Fruit fly (Drosophila melanogaster) whole organism, embryonic: ENCODE data around the gene ath.

Experiments used
- B-H2 ChIP-seq: fragments of 200-800 bp; sonication (Bioruptor generic); optimal IDR thresholded peaks from 2 replicates; lab custom pipeline; 2018; ENCODE audit warnings: missing biosample characterization, mild to moderate bottlenecking, missing genetic modification characterization
- CG10147 ChIP-seq: fragments of 200-800 bp; sonication (Bioruptor generic); optimal IDR thresholded peaks from 2 replicates; lab custom pipeline; 2019; ENCODE audit warnings: missing biosample characterization, mild to moderate bottlenecking, missing genetic modification characterization, moderate library complexity
- CG10209 ChIP-seq: fragments of 200-800 bp; sonication (Bioruptor generic); optimal IDR thresholded peaks from 3 replicates; lab custom pipeline; 2017; ENCODE audit warnings: missing biosample characterization, mild to moderate bottlenecking, missing genetic modification characterization, missing genetic modification reagents
- CG11560 ChIP-seq: fragments of 200-800 bp; sonication (Bioruptor generic); IDR thresholded peaks from 3 replicates; pipeline ENCODE4 v1.3.6; 2022; ENCODE audit warnings: missing biosample characterization, missing genetic modification characterization
- CG12219 ChIP-seq: fragments of 200-800 bp; sonication (Bioruptor generic); optimal IDR thresholded peaks from 3 replicates; lab custom pipeline; 2018; ENCODE audit warnings: missing biosample characterization, mild to moderate bottlenecking, missing genetic modification characterization
- CG14014 ChIP-seq: fragments of 200-800 bp; sonication (Bioruptor generic); IDR thresholded peaks from 2 replicates; pipeline ENCODE4 v1.3.6; 2022; ENCODE audit warnings: missing biosample characterization, missing genetic modification characterization
- CG16779 ChIP-seq: fragments of 200-800 bp; sonication (Bioruptor generic); IDR thresholded peaks from 2 replicates; pipeline ENCODE4 v1.3.6; 2022; ENCODE audit warnings: missing biosample characterization, missing genetic modification characterization
- CG16813 ChIP-seq: fragments of 200-800 bp; sonication (Bioruptor generic); IDR thresholded peaks from 3 replicates; pipeline ENCODE4 v1.3.6; 2022; ENCODE audit warnings: missing biosample characterization, missing genetic modification characterization; ENCODE audit not compliant: partially characterized antibody
- CG17802 ChIP-seq: fragments of 200-800 bp; sonication (Bioruptor generic); optimal IDR thresholded peaks from 2 replicates; lab custom pipeline; 2018; ENCODE audit warnings: missing biosample characterization, mild to moderate bottlenecking, missing genetic modification characterization, moderate library complexity
- CG18262 ChIP-seq: fragments of 200-800 bp; optimal IDR thresholded peaks from 3 replicates; lab custom pipeline; 2019; ENCODE audit warnings: missing biosample characterization, mild to moderate bottlenecking, missing genetic modification characterization, moderate library complexity
- CG18764 ChIP-seq: fragments of 200-800 bp; sonication (Bioruptor generic); optimal IDR thresholded peaks from 3 replicates; lab custom pipeline; 2016; ENCODE audit warnings: missing biosample characterization, missing genetic modification characterization
- CG2875 ChIP-seq: fragments of 200-800 bp; sonication (Bioruptor generic); optimal IDR thresholded peaks from 2 replicates; lab custom pipeline; 2017; ENCODE audit warnings: missing biosample characterization, mild to moderate bottlenecking, missing genetic modification characterization, missing genetic modification reagents
- CG3726 ChIP-seq: fragments of 200-800 bp; sonication (Bioruptor generic); IDR thresholded peaks from 3 replicates; pipeline ENCODE4, ENCODE4 v1.3.6; 2022; ENCODE audit warnings: missing biosample characterization, missing genetic modification characterization
- CG3847 ChIP-seq: fragments of 200-800 bp; sonication (Bioruptor generic); IDR thresholded peaks from 2 replicates; pipeline ENCODE4 v1.3.6; 2022; ENCODE audit warnings: missing biosample characterization, missing genetic modification characterization
- CG4424 ChIP-seq: fragments of 200-800 bp; sonication (Bioruptor generic); optimal IDR thresholded peaks from 3 replicates; lab custom pipeline; 2016; ENCODE audit warnings: missing biosample characterization, missing genetic modification characterization
- CG5180 ChIP-seq: fragments of 200-800 bp; sonication (Bioruptor generic); optimal IDR thresholded peaks from 3 replicates; lab custom pipeline; 2017; ENCODE audit warnings: missing biosample characterization, missing genetic modification characterization, mild to moderate bottlenecking, moderate library complexity, missing genetic modification reagents
- CG6854 ChIP-seq: fragments of 200-800 bp; sonication (Bioruptor generic); optimal IDR thresholded peaks from 3 replicates; lab custom pipeline; 2017; ENCODE audit warnings: missing biosample characterization, mild to moderate bottlenecking, missing genetic modification characterization
- CG8290 ChIP-seq, 3 experiments: fragments of 200-800 bp; sonication (Bioruptor generic); optimal IDR thresholded peaks; 2 replicates each; lab custom pipeline; 2016 to 2019; ENCODE audit warnings: missing biosample characterization in 3 of 3, missing genetic modification characterization in 3 of 3, mild to moderate bottlenecking in 2 of 3, moderate library complexity in 1 of 3
- CG9609 ChIP-seq: fragments of 200-800 bp; sonication (Bioruptor generic); optimal IDR thresholded peaks from 3 replicates; lab custom pipeline; 2016; ENCODE audit warnings: missing biosample characterization, missing genetic modification characterization
- Doc2 ChIP-seq: fragments of 200-800 bp; sonication (Bioruptor generic); IDR thresholded peaks from 2 replicates; pipeline ENCODE4 v1.3.6; 2022; ENCODE audit warnings: missing biosample characterization, missing genetic modification characterization
- Doc3 ChIP-seq: fragments of 200-800 bp; sonication (Bioruptor generic); IDR thresholded peaks from 3 replicates; pipeline ENCODE4 v1.3.6; 2022; ENCODE audit warnings: missing biosample characterization, missing genetic modification characterization; ENCODE audit not compliant: partially characterized antibody
- Hr3 ChIP-seq: fragments of 200-800 bp; sonication (Bioruptor generic); optimal IDR thresholded peaks from 3 replicates; lab custom pipeline; 2016; ENCODE audit warnings: missing biosample characterization, missing genetic modification characterization
- MTF-1 ChIP-seq: fragments of 200-800 bp; sonication (Bioruptor generic); optimal IDR thresholded peaks from 2 replicates; lab custom pipeline; 2018; ENCODE audit warnings: missing biosample characterization, mild to moderate bottlenecking, missing genetic modification characterization, borderline replicate concordance
- Mes4 ChIP-seq: fragments of 200-800 bp; sonication (Bioruptor generic); optimal IDR thresholded peaks from 2 replicates; lab custom pipeline; 2016; ENCODE audit warnings: missing biosample characterization, missing genetic modification characterization
- Myb ChIP-seq: fragments of 200-800 bp; sonication (Bioruptor generic); optimal IDR thresholded peaks from 2 replicates; lab custom pipeline; 2016; ENCODE audit warnings: missing biosample characterization, missing genetic modification characterization
- NC2α ChIP-seq: fragments of 200-800 bp; sonication (Bioruptor generic); optimal IDR thresholded peaks from 2 replicates; lab custom pipeline; 2016; ENCODE audit warnings: missing biosample characterization, missing genetic modification characterization
- Neu2 ChIP-seq: fragments of 200-800 bp; sonication (Bioruptor generic); optimal IDR thresholded peaks from 3 replicates; lab custom pipeline; 2016; ENCODE audit warnings: missing biosample characterization, missing genetic modification characterization, borderline replicate concordance
- Opbp ChIP-seq: fragments of 200-800 bp; sonication (Bioruptor generic); IDR thresholded peaks from 3 replicates; pipeline ENCODE4 v1.3.6; 2022; ENCODE audit warnings: missing biosample characterization, missing genetic modification characterization; ENCODE audit not compliant: partially characterized antibody
- Scr ChIP-seq: fragments of 200-800 bp; sonication (Bioruptor generic); IDR thresholded peaks from 2 replicates; pipeline ENCODE4 v1.3.6; 2022; ENCODE audit warnings: missing biosample characterization, missing genetic modification characterization; ENCODE audit not compliant: partially characterized antibody
- Six4 ChIP-seq: fragments of 200-800 bp; sonication (Bioruptor generic); optimal IDR thresholded peaks from 2 replicates; lab custom pipeline; 2016; ENCODE audit warnings: missing biosample characterization, missing genetic modification characterization
- Trl ChIP-seq, 3 experiments: fragments of >200 bp in 2 of 3; fragments of 200-800 bp in 1 of 3; sonication (Bioruptor generic) in 1 of 3; optimal IDR thresholded peaks; 2 replicates in 1 of 3; 3 replicates in 2 of 3; lab custom pipeline; 2016 to 2017; ENCODE audit warnings: missing biosample characterization in 1 of 3, missing genetic modification characterization in 1 of 3
- YL-1 ChIP-seq: fragments of 200-800 bp; sonication (Bioruptor generic); optimal IDR thresholded peaks from 3 replicates; lab custom pipeline; 2017; ENCODE audit warnings: missing biosample characterization, mild to moderate bottlenecking, missing genetic modification characterization
- ara ChIP-seq: fragments of 200-800 bp; sonication (Bioruptor generic); IDR thresholded peaks from 2 replicates; pipeline ENCODE4 v1.3.6; 2022; ENCODE audit warnings: missing biosample characterization, missing genetic modification characterization
- br ChIP-seq: fragments of >200 bp; optimal IDR thresholded peaks from 2 replicates; lab custom pipeline; 2017
- bsh ChIP-seq, 2 experiments: fragments of 200-800 bp; sonication (Bioruptor generic); optimal IDR thresholded peaks; 2 replicates each; lab custom pipeline; 2017 to 2018; ENCODE audit warnings: mild to moderate bottlenecking in 2 of 2, missing biosample characterization in 2 of 2, missing genetic modification characterization in 2 of 2, moderate library complexity in 1 of 2
- cg ChIP-seq: fragments of 200-800 bp; sonication (Bioruptor generic); optimal IDR thresholded peaks from 3 replicates; lab custom pipeline; 2019; ENCODE audit warnings: missing biosample characterization, mild to moderate bottlenecking, missing genetic modification characterization, moderate library complexity
- cwo ChIP-seq: fragments of 200-800 bp; sonication (Bioruptor generic); optimal IDR thresholded peaks from 3 replicates; lab custom pipeline; 2017; ENCODE audit warnings: missing biosample characterization, missing genetic modification characterization, mild to moderate bottlenecking, moderate library complexity, missing genetic modification reagents
- fd64A ChIP-seq: fragments of 200-800 bp; sonication (Bioruptor generic); optimal IDR thresholded peaks from 3 replicates; lab custom pipeline; 2018; ENCODE audit warnings: missing biosample characterization, mild to moderate bottlenecking, missing genetic modification characterization
- gcm ChIP-seq: fragments of 200-800 bp; sonication (Bioruptor generic); optimal IDR thresholded peaks from 2 replicates; lab custom pipeline; 2019; ENCODE audit warnings: missing biosample characterization, mild to moderate bottlenecking, missing genetic modification characterization, moderate library complexity
- hbn ChIP-seq: fragments of 200-800 bp; sonication (Bioruptor generic); IDR thresholded peaks from 2 replicates; pipeline ENCODE4 v1.3.6; 2022; ENCODE audit warnings: missing biosample characterization, missing genetic modification characterization; ENCODE audit not compliant: partially characterized antibody
- knrl ChIP-seq: fragments of 200-800 bp; sonication (Bioruptor generic); IDR thresholded peaks from 3 replicates; pipeline ENCODE4 v1.3.6; 2022; ENCODE audit warnings: missing biosample characterization, missing genetic modification characterization; ENCODE audit not compliant: partially characterized antibody
- nerfin-2 ChIP-seq: fragments of 200-800 bp; sonication (Bioruptor generic); IDR thresholded peaks from 2 replicates; pipeline ENCODE4 v1.3.6; 2022; ENCODE audit warnings: missing biosample characterization, missing genetic modification characterization; ENCODE audit not compliant: partially characterized antibody
- sd ChIP-seq: fragments of 200-800 bp; sonication (Bioruptor generic); optimal IDR thresholded peaks from 3 replicates; lab custom pipeline; 2018; ENCODE audit warnings: missing biosample characterization, mild to moderate bottlenecking, missing genetic modification characterization, moderate library complexity
- slp2 ChIP-seq: fragments of 200-800 bp; sonication (Bioruptor generic); optimal IDR thresholded peaks from 2 replicates; lab custom pipeline; 2016; ENCODE audit warnings: missing biosample characterization, missing genetic modification characterization
- sr ChIP-seq: fragments of 200-800 bp; sonication (Bioruptor generic); IDR thresholded peaks from 3 replicates; pipeline ENCODE4 v1.3.6; 2022; ENCODE audit warnings: missing biosample characterization, missing genetic modification characterization
- stc ChIP-seq: fragments of 200-800 bp; sonication (Bioruptor generic); IDR thresholded peaks from 2 replicates; pipeline ENCODE4 v1.3.6; 2022; ENCODE audit warnings: missing biosample characterization, missing genetic modification characterization
- tap ChIP-seq: fragments of 200-800 bp; optimal IDR thresholded peaks from 3 replicates; lab custom pipeline; 2019; ENCODE audit warnings: missing biosample characterization, mild to moderate bottlenecking, missing genetic modification characterization, moderate library complexity
- tx ChIP-seq: fragments of 200-800 bp; sonication (Bioruptor generic); optimal IDR thresholded peaks from 2 replicates; lab custom pipeline; 2016; ENCODE audit warnings: missing biosample characterization, missing genetic modification characterization
- wor ChIP-seq: fragments of 200-800 bp; sonication (Bioruptor generic); IDR thresholded peaks from 2 replicates; pipeline ENCODE4 v1.3.6; 2022; ENCODE audit warnings: missing biosample characterization, missing genetic modification characterization

Gene ath

dm6 chr2L:10200847-10201246, 10.1 kb upstream of the ath start, which contains the start of the genes Ripalpha and RpL7 (continued):
- no peak for TF ChIP-seq br (lab: Kevin White, UChicago)
- peak; percentile 97 for TF ChIP-seq CG4424 (GFP tag; lab: Kevin White, UChicago)
- TF ChIP-seq sd (tag; lab: Kevin White, UChicago): peak; percentile 81
- TF ChIP-seq CG16813: peak; percentile 94
- TF ChIP-seq CG9609: peak; percentile 98
- TF ChIP-seq ara (GFP tag; lab: Robert Waterston, UW): peak; percentile 96
- TF ChIP-seq fd64A (GFP tag; lab: Kevin White, UChicago): peak; percentile 97
- TF ChIP-seq tx: peak; percentile 96
- peak; percentile 99 for TF ChIP-seq CG2875
- peak; percentile 84 for TF ChIP-seq CG18262 (tag; lab: Kevin White, UChicago)
- TF ChIP-seq CG5180 (GFP tag; lab: Kevin White, UChicago): peak; percentile 89
- TF ChIP-seq CG11560: peak; percentile 73; the same call in 2 of the 3 replicates
- peak; percentile 85 for TF ChIP-seq Scr (GFP tag; lab: Robert Waterston, UW)
- TF ChIP-seq CG8290 (GFP tag; optimal IDR thresholded peaks at IDR 0.05; lab: Kevin White, UChicago): peak; percentile 96
- peak; percentile 95 to 99 for TF ChIP-seq CG8290 (tag; optimal IDR thresholded peaks at IDR 0.05; lab: Kevin White, UChicago)
- peak; percentile 98 for TF ChIP-seq CG3847 (GFP tag; lab: Robert Waterston, UW)
- TF ChIP-seq Mes4 (GFP tag; lab: Kevin White, UChicago): peak; percentile 100
- TF ChIP-seq Myb: peak; percentile 93
- no peak for TF ChIP-seq Trl (optimal IDR thresholded peaks at IDR 0.05; lab: Kevin White, UChicago)
- peak; percentile 99 for TF ChIP-seq Trl (GFP tag; optimal IDR thresholded peaks at IDR 0.05; lab: Kevin White, UChicago)
- peak; percentile 99 for TF ChIP-seq CG10209 (GFP tag; lab: Kevin White, UChicago)
- TF ChIP-seq CG16779 (GFP tag; lab: Robert Waterston, UW): peak; percentile 97
- TF ChIP-seq YL-1 (GFP tag; lab: Kevin White, UChicago): peak; percentile 100
- TF ChIP-seq CG14014 (GFP tag; lab: Robert Waterston, UW): peak; percentile 96
- peak; percentile 89 for TF ChIP-seq CG10147
- TF ChIP-seq sr (GFP tag; lab: Robert Waterston, UW): peak; percentile 98
- TF ChIP-seq nerfin-2 (GFP tag; lab: Robert Waterston, UW): peak; percentile 79
- peak in 1 of 2 experiments; percentile 93 for TF ChIP-seq bsh (GFP tag; optimal IDR thresholded peaks at IDR 0.05; lab: Kevin White, UChicago)
- TF ChIP-seq NC2α: peak; percentile 97
- TF ChIP-seq Hr3 (GFP tag; lab: Kevin White, UChicago): peak; percentile 93
- TF ChIP-seq Opbp (GFP tag; lab: Robert Waterston, UW): peak; percentile 98
- TF ChIP-seq B-H2 (GFP tag; lab: Kevin White, UChicago): peak; percentile 99
- peak; percentile 81 for TF ChIP-seq hbn (GFP tag; lab: Robert Waterston, UW)
- TF ChIP-seq MTF-1 (GFP tag; lab: Kevin White, UChicago): peak; percentile 98
- TF ChIP-seq cg (GFP tag; lab: Kevin White, UChicago): no peak
- peak; percentile 92 for TF ChIP-seq CG6854 (GFP tag; lab: Kevin White, UChicago)
- peak; percentile 66; the same call in 2 of the 3 replicates for TF ChIP-seq Doc3
- peak; percentile 98 for TF ChIP-seq slp2 (GFP tag; lab: Kevin White, UChicago)
- peak; percentile 94 for TF ChIP-seq knrl (GFP tag; lab: Robert Waterston, UW)
- TF ChIP-seq gcm (GFP tag; lab: Kevin White, UChicago): peak; percentile 92
- peak; percentile 90 for TF ChIP-seq stc (GFP tag; lab: Robert Waterston, UW)
- TF ChIP-seq wor: peak; percentile 77
- TF ChIP-seq Neu2 (GFP tag; lab: Kevin White, UChicago): peak; percentile 84
- peak; percentile 92 for TF ChIP-seq CG3726 (GFP tag; lab: Robert Waterston, UW)
- peak; percentile 93 for TF ChIP-seq cwo (GFP tag; lab: Kevin White, UChicago)
- peak; percentile 95 for TF ChIP-seq CG12219 (GFP tag; lab: Kevin White, UChicago)
- TF ChIP-seq Six4: peak; percentile 89
- TF ChIP-seq CG18764: peak; percentile 98
- peak; percentile 84 for TF ChIP-seq tap (tag; lab: Kevin White, UChicago)
- TF ChIP-seq CG17802 (tag; lab: Kevin White, UChicago): peak; percentile 91
- no peak for TF ChIP-seq Doc2 (GFP tag; lab: Robert Waterston, UW)
